Worm (Caenorhabditis elegans) whole organism, L1 larva: ENCODE data around the gene C02G6.2.

Experiments used
- C04F5.9 ChIP-seq: sonication (generic microtip); optimal IDR thresholded peaks from 2 replicates; lab custom pipeline; 2016; ENCODE audit warnings: missing genetic modification characterization, missing compliant biosample characterization
- C16A3.4 ChIP-seq: fragments of 150-350 bp; optimal IDR thresholded peaks from 2 replicates; lab custom pipeline; 2014; ENCODE audit warnings: missing biosample characterization, missing genetic modification characterization
- C34B4.2 ChIP-seq: sonication (generic microtip); optimal IDR thresholded peaks from 2 replicates; lab custom pipeline; 2017; ENCODE audit warnings: mild to moderate bottlenecking, missing genetic modification characterization, missing compliant biosample characterization
- aha-1 ChIP-seq: fragments of 150-350 bp; optimal IDR thresholded peaks from 2 replicates; lab custom pipeline; 2014; ENCODE audit warnings: missing biosample characterization, missing genetic modification characterization
- alr-1 ChIP-seq: fragments of 200-800 bp; sonication (Bioruptor generic); optimal IDR thresholded peaks from 2 replicates; lab custom pipeline; 2018; ENCODE audit warnings: borderline replicate concordance, mild to moderate bottlenecking, missing genetic modification characterization, missing compliant biosample characterization
- aly-2 ChIP-seq: fragments of 150-350 bp; optimal IDR thresholded peaks from 2 replicates; lab custom pipeline; 2014; ENCODE audit warnings: missing biosample characterization, missing genetic modification characterization
- ceh-63 ChIP-seq: fragments of 200-800 bp; sonication (Bioruptor generic); optimal IDR thresholded peaks from 2 replicates; lab custom pipeline; 2018; ENCODE audit warnings: mild to moderate bottlenecking, missing genetic modification characterization, missing compliant biosample characterization
- ceh-8 ChIP-seq: fragments of 200-800 bp; sonication (Bioruptor generic); optimal IDR thresholded peaks from 2 replicates; lab custom pipeline; 2018; ENCODE audit warnings: mild to moderate bottlenecking, missing genetic modification characterization, moderate library complexity, missing compliant biosample characterization
- dsc-1 ChIP-seq: sonication (generic microtip); optimal IDR thresholded peaks from 2 replicates; lab custom pipeline; 2016; ENCODE audit warnings: mild to moderate bottlenecking, missing genetic modification characterization, missing compliant biosample characterization
- efl-1 ChIP-seq, 4 experiments: fragments of 150-350 bp; optimal IDR thresholded peaks in 3 of 4; peaks in 1 of 4; 1 replicate in 1 of 4; 2 replicates in 3 of 4; lab custom pipeline; 2014; ENCODE audit warnings: missing biosample characterization in 2 of 4, missing genetic modification characterization in 2 of 4, missing genetic modification reagents in 2 of 4
- efl-3 ChIP-seq: fragments of 200-800 bp; sonication (Bioruptor generic); optimal IDR thresholded peaks from 2 replicates; lab custom pipeline; 2018; ENCODE audit warnings: mild to moderate bottlenecking, missing genetic modification characterization, missing compliant biosample characterization
- egl-13 ChIP-seq: sonication (generic microtip); optimal IDR thresholded peaks from 2 replicates; lab custom pipeline; 2016; ENCODE audit warnings: missing genotype, missing genetic modification reagents, missing genetic modification characterization, missing compliant biosample characterization
- ets-5 ChIP-seq: fragments of 200-800 bp; sonication (Bioruptor generic); IDR thresholded peaks from 2 replicates; pipeline ENCODE4 v1.3.6; 2022; ENCODE audit warnings: missing genetic modification characterization, missing compliant biosample characterization
- hlh-17 ChIP-seq: fragments of 200-800 bp; sonication (Bioruptor generic); optimal IDR thresholded peaks from 2 replicates; lab custom pipeline; 2018; ENCODE audit warnings: missing genetic modification characterization, mild to moderate bottlenecking, missing compliant biosample characterization, moderate library complexity, borderline replicate concordance
- hlh-4 ChIP-seq: sonication (generic microtip); optimal IDR thresholded peaks from 2 replicates; lab custom pipeline; 2016; ENCODE audit warnings: mild to moderate bottlenecking, missing genetic modification characterization, missing compliant biosample characterization
- irx-1 ChIP-seq: sonication (generic microtip); optimal IDR thresholded peaks from 2 replicates; lab custom pipeline; 2016; ENCODE audit warnings: missing genetic modification characterization, missing compliant biosample characterization
- lin-14 ChIP-seq: fragments of 200-800 bp; sonication (Bioruptor generic); optimal IDR thresholded peaks from 2 replicates; lab custom pipeline; 2018; ENCODE audit warnings: mild to moderate bottlenecking, missing genetic modification characterization, moderate library complexity, missing compliant biosample characterization
- lin-15B ChIP-seq: fragments of 150-350 bp; sonication (generic microtip); optimal IDR thresholded peaks from 3 replicates; lab custom pipeline; 2014; ENCODE audit warnings: missing biosample characterization, missing genetic modification characterization
- lin-39 ChIP-seq: fragments of 150-350 bp; optimal IDR thresholded peaks from 2 replicates; lab custom pipeline; 2014; ENCODE audit warnings: missing biosample characterization, missing genetic modification reagents, missing genetic modification characterization
- lir-3 ChIP-seq: sonication (generic microtip); optimal IDR thresholded peaks from 2 replicates; lab custom pipeline; 2016; ENCODE audit warnings: mild to moderate bottlenecking, missing genetic modification characterization, moderate library complexity, missing compliant biosample characterization; ENCODE audit not compliant: poor library complexity
- lsy-2 ChIP-seq, 2 experiments: fragments of 150-350 bp; optimal IDR thresholded peaks; 2 replicates each; lab custom pipeline; 2014; ENCODE audit warnings: missing biosample characterization in 2 of 2, missing genetic modification characterization in 2 of 2
- mab-9 ChIP-seq: fragments of 200-800 bp; sonication (Bioruptor generic); IDR thresholded peaks from 2 replicates; pipeline ENCODE4 v1.3.6; 2022; ENCODE audit warnings: missing genetic modification reagents, missing genetic modification characterization, missing compliant biosample characterization
- mep-1 ChIP-seq: fragments of 150-350 bp; optimal IDR thresholded peaks from 2 replicates; lab custom pipeline; 2014; ENCODE audit warnings: missing biosample characterization, missing genetic modification characterization
- nhr-12 ChIP-seq: sonication (generic microtip); optimal IDR thresholded peaks from 2 replicates; lab custom pipeline; 2017; ENCODE audit warnings: missing biosample characterization, missing genetic modification characterization
- nhr-20 ChIP-seq: sonication (generic microtip); optimal IDR thresholded peaks from 2 replicates; lab custom pipeline; 2016; ENCODE audit warnings: mild to moderate bottlenecking, missing genetic modification characterization, missing compliant biosample characterization
- nhr-237 ChIP-seq: fragments of 150-350 bp; optimal IDR thresholded peaks from 2 replicates; lab custom pipeline; 2014; ENCODE audit warnings: missing biosample characterization, missing genetic modification characterization
- nhr-76 ChIP-seq: sonication (generic microtip); optimal IDR thresholded peaks from 2 replicates; lab custom pipeline; 2017; ENCODE audit warnings: missing biosample characterization, missing genetic modification characterization
- pax-3 ChIP-seq: fragments of 200-800 bp; sonication (Bioruptor generic); optimal IDR thresholded peaks from 2 replicates; lab custom pipeline; 2018; ENCODE audit warnings: mild to moderate bottlenecking, missing genetic modification characterization, moderate library complexity, missing compliant biosample characterization
- pqm-1 ChIP-seq: sonication (generic microtip); optimal IDR thresholded peaks from 3 replicates; lab custom pipeline; 2017; ENCODE audit warnings: missing biosample characterization, missing genetic modification characterization
- rnt-1 ChIP-seq: sonication (generic microtip); optimal IDR thresholded peaks from 2 replicates; lab custom pipeline; 2016; ENCODE audit warnings: mild to moderate bottlenecking, missing genetic modification characterization, moderate library complexity, missing compliant biosample characterization
- skn-1 ChIP-seq: fragments of 150-350 bp; optimal IDR thresholded peaks from 2 replicates; lab custom pipeline; 2014; ENCODE audit warnings: missing biosample characterization, missing genetic modification characterization
- sptf-1 ChIP-seq: fragments of 150-350 bp; optimal IDR thresholded peaks from 2 replicates; lab custom pipeline; 2014; ENCODE audit warnings: missing biosample characterization, missing genetic modification characterization
- sup-37 ChIP-seq: fragments of 200-800 bp; sonication (Bioruptor generic); optimal IDR thresholded peaks from 2 replicates; lab custom pipeline; 2018; ENCODE audit warnings: mild to moderate bottlenecking, missing genetic modification characterization, missing compliant biosample characterization
- tbx-2 ChIP-seq: sonication (generic microtip); optimal IDR thresholded peaks from 2 replicates; lab custom pipeline; 2016; ENCODE audit warnings: missing genetic modification characterization, missing compliant biosample characterization
- tlp-1 ChIP-seq: fragments of 150-350 bp; optimal IDR thresholded peaks from 2 replicates; lab custom pipeline; 2014; ENCODE audit warnings: missing biosample characterization, missing genetic modification characterization
- unc-130 ChIP-seq: fragments of 150-350 bp; optimal IDR thresholded peaks from 2 replicates; lab custom pipeline; 2017; ENCODE audit warnings: missing biosample characterization, missing genetic modification characterization, inconsistent platforms
- unc-30 ChIP-seq: sonication (generic microtip); optimal IDR thresholded peaks from 2 replicates; lab custom pipeline; 2017; ENCODE audit warnings: missing biosample characterization, missing genetic modification characterization
- unc-62 ChIP-seq: fragments of 150-350 bp; optimal IDR thresholded peaks from 2 replicates; lab custom pipeline; 2014; ENCODE audit warnings: missing biosample characterization, missing genetic modification reagents, missing genetic modification characterization
- unc-98 ChIP-seq: fragments of 200-800 bp; sonication (Bioruptor generic); IDR thresholded peaks from 2 replicates; pipeline ENCODE4 v1.3.6; 2022; ENCODE audit warnings: missing genetic modification characterization, missing compliant biosample characterization
- vab-15 ChIP-seq: sonication (generic microtip); optimal IDR thresholded peaks from 2 replicates; lab custom pipeline; 2017; ENCODE audit warnings: missing genotype, mild to moderate bottlenecking, missing genetic modification characterization, missing compliant biosample characterization
- zag-1 ChIP-seq: fragments of 150-350 bp; optimal IDR thresholded peaks from 2 replicates; lab custom pipeline; 2014; ENCODE audit warnings: missing biosample characterization, missing genetic modification characterization
- zip-4 ChIP-seq: fragments of 200-800 bp; sonication (Bioruptor generic); optimal IDR thresholded peaks from 2 replicates; lab custom pipeline; 2018; ENCODE audit warnings: mild to moderate bottlenecking, missing genetic modification characterization, moderate library complexity, missing compliant biosample characterization
- ztf-11 ChIP-seq, 2 experiments: sonication (generic microtip); optimal IDR thresholded peaks; 2 replicates each; lab custom pipeline; 2016 to 2017; ENCODE audit warnings: missing genetic modification characterization in 2 of 2, missing biosample characterization in 1 of 2, missing compliant biosample characterization in 1 of 2
- ztf-4 ChIP-seq: fragments of 150-350 bp; optimal IDR thresholded peaks from 2 replicates; lab custom pipeline; 2014; ENCODE audit warnings: missing biosample characterization, missing genetic modification characterization

C02G6.2 gene

DNA sequence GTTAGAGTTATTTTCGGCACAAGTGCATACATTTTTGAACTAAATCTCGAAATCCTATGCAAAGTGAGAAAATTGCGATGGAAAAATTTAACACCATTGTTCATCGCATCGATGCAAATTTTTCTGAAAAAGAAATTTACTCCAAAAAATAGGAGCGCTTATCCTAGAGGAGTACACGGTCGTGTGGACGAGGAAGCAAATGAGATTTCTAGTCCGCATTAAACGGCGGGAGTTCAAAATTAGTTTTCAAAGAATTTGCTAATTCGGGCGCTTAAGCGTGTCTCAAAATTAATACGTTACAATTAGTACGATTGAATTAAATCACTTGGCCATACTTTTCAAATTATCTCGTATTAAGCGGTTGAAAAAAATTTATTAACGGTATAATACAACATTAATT is 45.8 kb downstream of the C02G6.2 start, which contains the start of gene lrpr-1 (continued):
- TF ChIP-seq nhr-76 (tag; lab: Kevin White, UChicago) (no peak), zag-1 (tag; lab: Kevin White, UChicago) (no peak), lin-39 (tag; lab: Kevin White, UChicago) (peak; percentile 69), nhr-20 (tag; lab: Kevin White, UChicago) (peak; percentile 93), skn-1 (tag; lab: Kevin White, UChicago) (peak; percentile 66), irx-1 (tag; lab: Kevin White, UChicago) (peak; percentile 98), ztf-4 (tag; lab: Kevin White, UChicago) (no peak), ztf-11 (tag; optimal IDR thresholded peaks at IDR 0.05; lab: Kevin White, UChicago) (peak in 1 of 2 experiments; percentile 99), tbx-2 (peak; percentile 97), lin-14 (GFP tag; lab: Kevin White, UChicago) (peak; percentile 86), C34B4.2 (tag; lab: Kevin White, UChicago) (peak; percentile 32), tlp-1 (tag; lab: Kevin White, UChicago) (no peak), egl-13 (tag; lab: Kevin White, UChicago) (peak; percentile 96), nhr-237 (tag; lab: Kevin White, UChicago) (peak; percentile 45), pqm-1 (tag; lab: Kevin White, UChicago) (no peak), unc-62 (GFP tag; lab: Kevin White, UChicago) (no peak), unc-98 (GFP tag; lab: Robert Waterston, UW) (peak; percentile 92), ceh-8 (GFP tag; lab: Kevin White, UChicago) (peak; percentile 77), sptf-1 (tag; lab: Kevin White, UChicago) (no peak), vab-15 (tag; lab: Kevin White, UChicago) (peak; percentile 43), ets-5 (no peak), pax-3 (tag; lab: Kevin White, UChicago) (peak; percentile 97), lin-15B (tag; lab: Kevin White, UChicago) (peak; percentile 56), zip-4 (GFP tag; lab: Kevin White, UChicago) (peak; percentile 86), rnt-1 (tag; lab: Kevin White, UChicago) (peak; percentile 100), hlh-4 (tag; lab: Kevin White, UChicago) (peak; percentile 71), efl-1 (optimal IDR thresholded peaks at IDR 0.05; lab: Kevin White, UChicago) (peak; percentile 99), efl-1 (GFP tag; optimal IDR thresholded peaks at IDR 0.05 in 1 of 2; lab: Kevin White, UChicago) (peak; percentile 98 to 100), aly-2 (peak; percentile 68), unc-30 (no peak), hlh-17 (GFP tag; lab: Kevin White, UChicago) (peak; percentile 71), ceh-63 (peak; percentile 92), lir-3 (tag; lab: Kevin White, UChicago) (peak; percentile 98), unc-130 (tag; lab: Kevin White, UChicago) (no peak), mab-9 (GFP tag; lab: Robert Waterston, UW) (peak; percentile 91), aha-1 (no peak), lsy-2 (tag; optimal IDR thresholded peaks at IDR 0.05; lab: Kevin White, UChicago) (peak; percentile 85 to 87), nhr-12 (tag; lab: Kevin White, UChicago) (no peak), dsc-1 (tag; lab: Kevin White, UChicago) (peak; percentile 98), sup-37 (GFP tag; lab: Kevin White, UChicago) (peak; percentile 75), C04F5.9 (tag; lab: Kevin White, UChicago) (peak; percentile 94), C16A3.4 (peak; percentile 42), alr-1 (tag; lab: Kevin White, UChicago) (no peak), efl-3 (GFP tag; lab: Kevin White, UChicago) (peak; percentile 90), mep-1 (tag; lab: Kevin White, UChicago) (peak; percentile 72)
